Fruit fly (Drosophila melanogaster) whole organism, embryonic: ENCODE results near the gene PAPLA1.

Source experiments
- Atf-2 ChIP-seq: fragments of 200-800 bp; sonication (Bioruptor generic); optimal IDR thresholded peaks from 2 replicates; lab custom pipeline; 2016; ENCODE audit warnings: missing biosample characterization, missing genetic modification characterization
- B-H2 ChIP-seq: fragments of 200-800 bp; sonication (Bioruptor generic); optimal IDR thresholded peaks from 2 replicates; lab custom pipeline; 2018; ENCODE audit warnings: missing biosample characterization, mild to moderate bottlenecking, missing genetic modification characterization
- BEAF-32 ChIP-seq: fragments of 200-800 bp; sonication (Bioruptor generic); optimal IDR thresholded peaks from 3 replicates; lab custom pipeline; 2017; ENCODE audit warnings: missing biosample characterization, missing genetic modification characterization, mild to moderate bottlenecking, moderate library complexity, missing genetic modification reagents
- C15 ChIP-seq: fragments of 200-800 bp; sonication (Bioruptor generic); IDR thresholded peaks from 3 replicates; pipeline ENCODE4 v1.3.6; 2022; ENCODE audit warnings: missing biosample characterization, missing genetic modification characterization
- CG10979 ChIP-seq: fragments of 200-800 bp; sonication (Bioruptor generic); optimal IDR thresholded peaks from 2 replicates; lab custom pipeline; 2018; ENCODE audit warnings: missing biosample characterization, mild to moderate bottlenecking, missing genetic modification characterization, moderate library complexity
- CG11560 ChIP-seq: fragments of 200-800 bp; sonication (Bioruptor generic); IDR thresholded peaks from 3 replicates; pipeline ENCODE4 v1.3.6; 2022; ENCODE audit warnings: missing biosample characterization, missing genetic modification characterization
- CG13296 ChIP-seq: fragments of 200-800 bp; sonication (Bioruptor generic); optimal IDR thresholded peaks from 3 replicates; lab custom pipeline; 2018; ENCODE audit warnings: missing biosample characterization, mild to moderate bottlenecking, missing genetic modification characterization
- CG13424 ChIP-seq: fragments of 200-800 bp; sonication (Bioruptor generic); optimal IDR thresholded peaks from 2 replicates; lab custom pipeline; 2019; ENCODE audit warnings: missing biosample characterization, mild to moderate bottlenecking, missing genetic modification characterization, moderate library complexity
- CG13775 ChIP-seq: fragments of 200-800 bp; sonication (Bioruptor generic); optimal IDR thresholded peaks from 3 replicates; lab custom pipeline; 2017; ENCODE audit warnings: missing biosample characterization, mild to moderate bottlenecking, missing genetic modification characterization
- CG1647 ChIP-seq: fragments of 200-800 bp; sonication (Bioruptor generic); optimal IDR thresholded peaks from 3 replicates; lab custom pipeline; 2016; ENCODE audit warnings: missing biosample characterization, missing genetic modification characterization
- CG17186 ChIP-seq: fragments of 200-800 bp; sonication (Bioruptor generic); optimal IDR thresholded peaks from 3 replicates; lab custom pipeline; 2017; ENCODE audit warnings: missing biosample characterization, missing genetic modification reagents, missing genetic modification characterization
- CG17328 ChIP-seq: fragments of 200-800 bp; sonication (Bioruptor generic); IDR thresholded peaks from 2 replicates; pipeline ENCODE4 v1.3.6; 2022; ENCODE audit warnings: missing biosample characterization, missing genetic modification characterization
- CG17829 ChIP-seq: fragments of 200-800 bp; optimal IDR thresholded peaks from 2 replicates; lab custom pipeline; 2019; ENCODE audit warnings: missing biosample characterization, mild to moderate bottlenecking, missing genetic modification characterization, moderate library complexity
- CG18619 ChIP-seq: fragments of 200-800 bp; sonication (Bioruptor generic); optimal IDR thresholded peaks from 3 replicates; lab custom pipeline; 2017; ENCODE audit warnings: missing biosample characterization, mild to moderate bottlenecking, missing genetic modification characterization
- CG2678 ChIP-seq: fragments of 200-800 bp; sonication (Bioruptor generic); optimal IDR thresholded peaks from 3 replicates; lab custom pipeline; 2019; ENCODE audit warnings: missing biosample characterization, mild to moderate bottlenecking, missing genetic modification characterization, moderate library complexity
- CG3407 ChIP-seq: fragments of 200-800 bp; sonication (Bioruptor generic); optimal IDR thresholded peaks from 2 replicates; lab custom pipeline; 2018; ENCODE audit warnings: missing biosample characterization, mild to moderate bottlenecking, missing genetic modification characterization
- CG34376 ChIP-seq: fragments of 200-800 bp; sonication (Bioruptor generic); optimal IDR thresholded peaks from 2 replicates; lab custom pipeline; 2018; ENCODE audit warnings: missing biosample characterization, mild to moderate bottlenecking, missing genetic modification characterization
- CG5180 ChIP-seq: fragments of 200-800 bp; sonication (Bioruptor generic); optimal IDR thresholded peaks from 3 replicates; lab custom pipeline; 2017; ENCODE audit warnings: missing biosample characterization, missing genetic modification characterization, mild to moderate bottlenecking, moderate library complexity, missing genetic modification reagents
- CG5245 ChIP-seq: fragments of 200-800 bp; sonication (Bioruptor generic); optimal IDR thresholded peaks from 3 replicates; lab custom pipeline; 2016; ENCODE audit warnings: missing biosample characterization, missing genetic modification characterization
- CG5953 ChIP-seq: fragments of 200-800 bp; sonication (Bioruptor generic); IDR thresholded peaks from 2 replicates; pipeline ENCODE4 v1.3.6; 2022; ENCODE audit warnings: missing biosample characterization, missing genetic modification characterization
- CG7987 ChIP-seq: fragments of 200-800 bp; sonication (Bioruptor generic); optimal IDR thresholded peaks from 2 replicates; lab custom pipeline; 2018; ENCODE audit warnings: missing biosample characterization, mild to moderate bottlenecking, missing genetic modification characterization, moderate library complexity
- CG8359 ChIP-seq: fragments of 200-800 bp; sonication (Bioruptor generic); optimal IDR thresholded peaks from 2 replicates; lab custom pipeline; 2017; ENCODE audit warnings: missing biosample characterization, mild to moderate bottlenecking, missing genetic modification characterization, borderline replicate concordance
- Camta ChIP-seq: fragments of 200-800 bp; sonication (Bioruptor generic); optimal IDR thresholded peaks from 2 replicates; lab custom pipeline; 2016; ENCODE audit warnings: missing biosample characterization, missing genetic modification characterization
- CrebB ChIP-seq: fragments of 200-800 bp; sonication (Bioruptor generic); optimal IDR thresholded peaks from 3 replicates; lab custom pipeline; 2018; ENCODE audit warnings: missing biosample characterization, mild to moderate bottlenecking, missing genetic modification characterization
- Drgx ChIP-seq: fragments of 200-800 bp; sonication (Bioruptor generic); IDR thresholded peaks from 2 replicates; pipeline ENCODE4 v1.3.6; 2022; ENCODE audit warnings: missing biosample characterization, missing genetic modification characterization
- Eip74EF ChIP-seq, 2 experiments: fragments of 200-800 bp in 1 of 2; fragments of >200 bp in 1 of 2; sonication (Bioruptor generic) in 1 of 2; optimal IDR thresholded peaks; 2 replicates each; lab custom pipeline; 2017 to 2019; ENCODE audit warnings: missing biosample characterization in 2 of 2, missing genetic modification characterization in 2 of 2, mild to moderate bottlenecking in 1 of 2, moderate library complexity in 1 of 2
- Ets65A ChIP-seq: fragments of 200-800 bp; sonication (Bioruptor generic); peaks from one replicate; lab custom pipeline; 2016; ENCODE audit warnings: missing biosample characterization, missing genetic modification characterization
- Fer1 ChIP-seq: fragments of 200-800 bp; sonication (Bioruptor generic); optimal IDR thresholded peaks from 2 replicates; lab custom pipeline; 2017; ENCODE audit warnings: missing biosample characterization, mild to moderate bottlenecking, missing genetic modification characterization
- GATAe ChIP-seq: fragments of 200-800 bp; sonication (Bioruptor generic); conservative IDR thresholded peaks from 2 replicates; pipeline ENCODE4 v1.3.6; 2022; ENCODE audit warnings: missing biosample characterization, missing genetic modification characterization
- Hr78 ChIP-seq, 2 experiments: fragments of 200-800 bp in 1 of 2; fragments of >200 bp in 1 of 2; sonication (Bioruptor generic) in 1 of 2; optimal IDR thresholded peaks; 2 replicates each; lab custom pipeline; 2017 to 2019; ENCODE audit warnings: missing biosample characterization in 2 of 2, missing genetic modification characterization in 2 of 2, mild to moderate bottlenecking in 1 of 2, moderate library complexity in 1 of 2
- MBD-R2 ChIP-seq: fragments of 200-800 bp; sonication (Bioruptor generic); IDR thresholded peaks from 2 replicates; pipeline ENCODE4 v1.3.6; 2022; ENCODE audit warnings: missing biosample characterization, missing genetic modification characterization
- Mad ChIP-seq: fragments of 200-800 bp; sonication (Bioruptor generic); optimal IDR thresholded peaks from 2 replicates; lab custom pipeline; 2016; ENCODE audit warnings: missing biosample characterization, missing genetic modification characterization
- Pdp1 ChIP-seq, 2 experiments: fragments of 200-800 bp; sonication (Bioruptor generic); optimal IDR thresholded peaks; 3 replicates each; lab custom pipeline; 2016; ENCODE audit warnings: missing biosample characterization in 2 of 2, missing genetic modification characterization in 2 of 2, mild to moderate bottlenecking in 1 of 2, moderate library complexity in 1 of 2
- Rfx ChIP-seq: fragments of 200-800 bp; sonication (Bioruptor generic); IDR thresholded peaks from 2 replicates; pipeline ENCODE4 v1.3.6; 2022; ENCODE audit warnings: missing biosample characterization, missing genetic modification characterization
- Scr ChIP-seq: fragments of 200-800 bp; sonication (Bioruptor generic); IDR thresholded peaks from 2 replicates; pipeline ENCODE4 v1.3.6; 2022; ENCODE audit warnings: missing biosample characterization, missing genetic modification characterization; ENCODE audit not compliant: partially characterized antibody
- Sry-β ChIP-seq: fragments of 200-800 bp; sonication (Bioruptor generic); optimal IDR thresholded peaks from 2 replicates; lab custom pipeline; 2018; ENCODE audit warnings: missing biosample characterization, mild to moderate bottlenecking, missing genetic modification characterization, moderate library complexity
- abd-A ChIP-seq: fragments of 200-800 bp; sonication (Bioruptor generic); optimal IDR thresholded peaks from 3 replicates; lab custom pipeline; 2019; ENCODE audit warnings: missing biosample characterization, mild to moderate bottlenecking, missing genetic modification characterization, moderate library complexity
- ato ChIP-seq: fragments of 200-800 bp; sonication (Bioruptor generic); IDR thresholded peaks from 2 replicates; pipeline ENCODE4 v1.3.6; 2022; ENCODE audit warnings: missing biosample characterization, missing genetic modification characterization; ENCODE audit not compliant: partially characterized antibody
- bcd ChIP-seq: fragments of 200-800 bp; sonication (Bioruptor generic); optimal IDR thresholded peaks from 2 replicates; lab custom pipeline; 2017; ENCODE audit warnings: missing biosample characterization, mild to moderate bottlenecking, missing genetic modification characterization
- caup ChIP-seq: fragments of 200-800 bp; sonication (Bioruptor generic); optimal IDR thresholded peaks from 3 replicates; lab custom pipeline; 2017; ENCODE audit warnings: missing biosample characterization, mild to moderate bottlenecking, missing genetic modification characterization, moderate library complexity; ENCODE audit not compliant: severe bottlenecking
- disco-r ChIP-seq: fragments of 200-800 bp; sonication (Bioruptor generic); optimal IDR thresholded peaks from 2 replicates; lab custom pipeline; 2016; ENCODE audit warnings: missing biosample characterization, missing genetic modification characterization
- eve ChIP-seq, 2 experiments: fragments of >200 bp; optimal IDR thresholded peaks; 2 replicates each; lab custom pipeline; 2017; ENCODE audit warnings: missing biosample characterization in 2 of 2, missing genetic modification characterization in 2 of 2
- exex ChIP-seq: fragments of 200-800 bp; sonication (Bioruptor generic); optimal IDR thresholded peaks from 4 replicates; lab custom pipeline; 2018; ENCODE audit warnings: missing biosample characterization, mild to moderate bottlenecking, missing genetic modification characterization, moderate library complexity
- ham ChIP-seq: fragments of 200-800 bp; sonication (Bioruptor generic); IDR thresholded peaks from 2 replicates; pipeline ENCODE4 v1.3.6; 2022; ENCODE audit warnings: missing biosample characterization, missing genetic modification characterization
- hb ChIP-seq: fragments of 200-800 bp; sonication (Bioruptor generic); IDR thresholded peaks from 3 replicates; pipeline ENCODE4 v1.3.6; 2022; ENCODE audit warnings: missing biosample characterization, missing genetic modification characterization; ENCODE audit not compliant: partially characterized antibody
- lmd ChIP-seq: fragments of 200-800 bp; sonication (Bioruptor generic); IDR thresholded peaks from 2 replicates; pipeline ENCODE4 v1.3.6; 2022; ENCODE audit warnings: missing biosample characterization, missing genetic modification characterization
- shn ChIP-seq: fragments of 200-800 bp; sonication (Bioruptor generic); optimal IDR thresholded peaks from 3 replicates; lab custom pipeline; 2016; ENCODE audit warnings: missing biosample characterization, missing genetic modification characterization
- slp2 ChIP-seq: fragments of 200-800 bp; sonication (Bioruptor generic); optimal IDR thresholded peaks from 2 replicates; lab custom pipeline; 2016; ENCODE audit warnings: missing biosample characterization, missing genetic modification characterization

Gene PAPLA1

DNA sequence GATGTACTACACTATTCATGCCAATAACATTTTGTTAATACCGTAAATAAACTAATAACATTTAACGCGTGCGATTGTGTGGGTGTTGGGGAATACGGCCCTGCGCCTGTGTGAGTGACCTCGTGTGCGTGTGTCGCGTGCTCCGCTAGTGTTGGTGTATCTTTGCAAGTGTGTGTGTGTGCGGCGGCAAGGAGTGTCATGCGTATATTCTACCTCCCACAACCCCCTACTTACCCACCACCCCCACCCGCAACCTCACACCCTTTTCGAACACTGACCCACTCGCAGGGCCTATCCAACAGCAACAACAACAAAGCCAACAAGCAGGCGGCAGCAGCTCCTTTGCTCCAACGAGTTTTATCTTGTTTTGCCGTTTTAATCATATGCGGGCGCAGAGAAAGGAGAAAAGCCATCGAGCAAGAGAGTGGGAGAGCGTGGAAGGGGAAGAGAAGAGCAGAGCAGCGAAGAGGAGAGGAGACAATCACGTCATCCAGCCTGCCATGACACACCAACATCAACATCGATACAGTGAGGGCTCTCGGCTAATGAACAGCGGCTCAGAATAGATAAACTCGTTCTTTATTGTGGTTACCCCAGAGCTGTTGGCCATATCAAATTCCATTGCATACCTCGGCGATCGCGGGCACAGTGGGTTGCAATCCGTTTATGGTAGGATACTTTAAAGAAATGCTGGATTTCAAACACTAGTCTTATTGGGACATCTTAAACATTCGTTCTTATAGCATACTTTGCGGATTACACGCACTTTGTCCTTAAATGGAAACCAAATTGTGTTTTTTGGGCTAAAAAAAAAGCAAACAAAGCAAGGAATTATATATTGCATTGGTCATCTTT lies 74.9 kb downstream of the PAPLA1 start (continued):
- TF ChIP-seq Pdp1 (GFP tag; optimal IDR thresholded peaks at IDR 0.05; lab: Kevin White, UChicago) (no peak), CG5180 (no peak), Mad (GFP tag; lab: Kevin White, UChicago) (no peak), CG3407 (GFP tag; lab: Kevin White, UChicago) (no peak), Atf-2 (GFP tag; lab: Kevin White, UChicago) (peak; percentile 8), Eip74EF (GFP tag; optimal IDR thresholded peaks at IDR 0.05; lab: Kevin White, UChicago) (no peak), Drgx (GFP tag; lab: Robert Waterston, UW) (no peak), CG13296 (GFP tag; lab: Kevin White, UChicago) (no peak), ato (GFP tag; lab: Robert Waterston, UW) (no peak), CG2678 (tag; lab: Kevin White, UChicago) (no peak), shn (peak; percentile 12), CG17829 (tag; lab: Kevin White, UChicago) (no peak), Fer1 (GFP tag; lab: Kevin White, UChicago) (no peak), Scr (no peak), Camta (GFP tag; lab: Kevin White, UChicago) (no peak), CG7987 (GFP tag; lab: Kevin White, UChicago) (no peak), slp2 (no peak), Sry-β (GFP tag; lab: Kevin White, UChicago) (no peak), CG5245 (no peak), Hr78 (GFP tag; optimal IDR thresholded peaks at IDR 0.05; lab: Kevin White, UChicago) (no peak), CG5953 (no peak), Ets65A (GFP tag; lab: Kevin White, UChicago) (no peak), B-H2 (GFP tag; lab: Kevin White, UChicago) (no peak), CG1647 (GFP tag; lab: Kevin White, UChicago) (no peak), CG17328 (no peak), lmd (GFP tag; lab: Robert Waterston, UW) (no peak), CG13775 (GFP tag; lab: Kevin White, UChicago) (no peak), GATAe (GFP tag; lab: Robert Waterston, UW) (no peak), CG34376 (GFP tag; lab: Kevin White, UChicago) (no peak), CG11560 (tag; lab: Robert Waterston, UW) (no peak), eve (GFP tag; optimal IDR thresholded peaks at IDR 0.05; lab: Kevin White, UChicago) (no peak), caup (GFP tag; lab: Kevin White, UChicago) (no peak), CG18619 (GFP tag; lab: Kevin White, UChicago) (no peak), exex (no peak), ham (GFP tag; lab: Robert Waterston, UW) (no peak), CG8359 (no peak), hb (no peak), Rfx (GFP tag; lab: Robert Waterston, UW) (peak; percentile 34; the same call in 1 of the 2 replicates), bcd (no peak), CG10979 (tag; lab: Kevin White, UChicago) (no peak), CG17186 (GFP tag; lab: Kevin White, UChicago) (no peak), disco-r (no peak), BEAF-32 (GFP tag; lab: Kevin White, UChicago) (no peak), C15 (GFP tag; lab: Robert Waterston, UW) (no peak), CG13424 (no peak), abd-A (peak; percentile 56), MBD-R2 (GFP tag; lab: Robert Waterston, UW) (no peak; the same call in 1 of the 2 replicates), CrebB (tag; lab: Kevin White, UChicago) (no peak)
